Worm (Caenorhabditis elegans): ENCODE data around the gene C23G10.11.

DNA sequence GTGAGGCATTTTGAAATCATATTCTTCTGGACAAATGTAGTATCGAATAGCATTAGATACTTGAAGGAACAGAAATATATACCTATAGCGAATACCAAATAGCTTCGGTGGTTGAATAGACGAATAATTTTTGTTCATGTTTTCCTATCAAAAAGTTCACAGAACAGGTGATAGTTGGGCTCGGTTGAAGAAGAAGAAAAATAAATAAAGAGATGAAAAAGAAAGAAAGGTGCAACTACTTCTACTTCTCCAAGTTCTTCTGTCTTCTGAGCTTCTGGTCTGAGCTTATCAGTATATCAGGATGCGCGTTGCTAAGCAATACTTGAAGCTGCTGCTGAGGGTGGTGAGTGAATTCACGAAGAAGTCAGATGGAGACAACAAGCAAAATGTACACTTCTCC lies 1.5 kb downstream of the C23G10.11 start, which contains the start of gene C23G10.10:
- no peak for TF ChIP-seq pha-4 (tag; optimal IDR thresholded peaks at IDR 0.05)
- TF ChIP-seq zip-8 (tag; optimal IDR thresholded peaks at IDR 0.05): no peak
- no peak for TF ChIP-seq flh-1 (GFP tag; optimal IDR thresholded peaks at IDR 0.05)
- TF ChIP-seq nhr-237 (tag; optimal IDR thresholded peaks at IDR 0.05): no peak
- TF ChIP-seq hlh-1 (tag; optimal IDR thresholded peaks at IDR 0.05): no peak
- no peak for TF ChIP-seq drap-1 (GFP tag; optimal IDR thresholded peaks at IDR 0.05)
- no peak for TF ChIP-seq lsy-2 (tag; optimal IDR thresholded peaks at IDR 0.05)
